Worm (Caenorhabditis elegans): ENCODE data around the gene col-131.

- no peak for TF ChIP-seq unc-130 (GFP tag; optimal IDR thresholded peaks at IDR 0.05)
- TF ChIP-seq lsy-27 (tag; optimal IDR thresholded peaks at IDR 0.05; ENCODE audit: borderline replicate concordance, insufficient read depth): no peak
- TF ChIP-seq dpl-1 (GFP tag; optimal IDR thresholded peaks at IDR 0.05): no peak
- no peak for TF ChIP-seq rcor-1 (GFP tag; IDR thresholded peaks at IDR 0.05)
- no peak for TF ChIP-seq F23B12.7 (tag; optimal IDR thresholded peaks at IDR 0.05; ENCODE audit: insufficient read depth)
- no peak for TF ChIP-seq bed-2 (GFP tag; IDR thresholded peaks at IDR 0.05)
- no peak for TF ChIP-seq ZK185.1 (tag; optimal IDR thresholded peaks at IDR 0.05; ENCODE audit: poor library complexity, severe bottlenecking)
- TF ChIP-seq snpc-4 (GFP tag; optimal IDR thresholded peaks at IDR 0.05): no peak
- TF ChIP-seq snpc-4 (tag; optimal IDR thresholded peaks at IDR 0.05): no peak
- TF ChIP-seq K12H6.12 (tag; optimal IDR thresholded peaks at IDR 0.05): no peak
- no peak for TF ChIP-seq mes-4 (tag; optimal IDR thresholded peaks at IDR 0.05)
- TF ChIP-seq mel-28 (tag; optimal IDR thresholded peaks at IDR 0.05; ENCODE audit: borderline replicate concordance): no peak
- TF ChIP-seq lin-40 (tag; optimal IDR thresholded peaks at IDR 0.05): no peak
- no peak for TF ChIP-seq ekl-4 (GFP tag; IDR thresholded peaks at IDR 0.05)
Observed at ce11 chrIV:13107359-13107758, 40.3 kb upstream of the col-131 start, which contains the start of gene B0564.2.
